Fruit fly (Drosophila melanogaster): ENCODE data around the gene CG3793.
"Not testable (repeated sequence)": the region's sequence is repeated elsewhere in the genome, so short reads cannot be mapped to it uniquely, and the experiment has no call there.

Gene CG3793

dm6 chr2L:15764029-15764428 is at the start of gene CG3793:
CG3793 (plus strand) TSS chr2L:15764220.
- TF ChIP-seq CG8632 (GFP tag; optimal IDR thresholded peaks at IDR 0.05) = no peak
- no peak for TF ChIP-seq acj6 (GFP tag; optimal IDR thresholded peaks at IDR 0.05)
- no peak for TF ChIP-seq Ets21C (GFP tag; optimal IDR thresholded peaks at IDR 0.05)
- TF ChIP-seq dsx (GFP tag; optimal IDR thresholded peaks at IDR 0.05; ENCODE audit: poor library complexity, severe bottlenecking) = no peak
- TF ChIP-seq Hr4 (GFP tag; optimal IDR thresholded peaks at IDR 0.05) = no peak
- no peak for TF ChIP-seq Sox14 (GFP tag; optimal IDR thresholded peaks at IDR 0.05)
- no peak for TF ChIP-seq Lpt (GFP tag; optimal IDR thresholded peaks at IDR 0.05)
- TF ChIP-seq dac (GFP tag; optimal IDR thresholded peaks at IDR 0.05) = no peak

dm6 chr2L:15718172-15718571 is 45.8 kb upstream of the CG3793 start, which contains the start of gene stol:
stol (minus strand) TSS chr2L:15718272.
- not testable (repeated sequence) for TF ChIP-seq CG32006, CG4318, CG9139 (GFP tag; optimal IDR thresholded peaks at IDR 0.05)

- TF ChIP-seq Ets21C (GFP tag; optimal IDR thresholded peaks at IDR 0.05) = no peak
- TF ChIP-seq CG15336 (GFP tag; IDR thresholded peaks at IDR 0.05) = no peak
- TF ChIP-seq CG7368 (GFP tag; optimal IDR thresholded peaks at IDR 0.05) = no peak
- TF ChIP-seq Sox15 (GFP tag; optimal IDR thresholded peaks at IDR 0.05) = no peak
- no peak for TF ChIP-seq Met (GFP tag; optimal IDR thresholded peaks at IDR 0.05)
- no peak for TF ChIP-seq achi (GFP tag; optimal IDR thresholded peaks at IDR 0.05)
- no peak for TF ChIP-seq net (GFP tag; optimal IDR thresholded peaks at IDR 0.05)
- no peak for TF ChIP-seq CG10631 (GFP tag; optimal IDR thresholded peaks at IDR 0.05)
- no peak for TF ChIP-seq CG9139 (GFP tag; optimal IDR thresholded peaks at IDR 0.05)
- TF ChIP-seq CG10669 (GFP tag; optimal IDR thresholded peaks at IDR 0.05) = no peak
- no peak for TF ChIP-seq Ets96B (tag; optimal IDR thresholded peaks at IDR 0.05)
- no peak for TF ChIP-seq fkh (GFP tag; optimal IDR thresholded peaks at IDR 0.05)
- no peak for TF ChIP-seq pdm3 (GFP tag; optimal IDR thresholded peaks at IDR 0.05)
- no peak for TF ChIP-seq esn (GFP tag; optimal IDR thresholded peaks at IDR 0.05)
These were observed 32.3 kb upstream of the CG3793 start for dm6 chr2L:15731687-15732086.

DNA sequence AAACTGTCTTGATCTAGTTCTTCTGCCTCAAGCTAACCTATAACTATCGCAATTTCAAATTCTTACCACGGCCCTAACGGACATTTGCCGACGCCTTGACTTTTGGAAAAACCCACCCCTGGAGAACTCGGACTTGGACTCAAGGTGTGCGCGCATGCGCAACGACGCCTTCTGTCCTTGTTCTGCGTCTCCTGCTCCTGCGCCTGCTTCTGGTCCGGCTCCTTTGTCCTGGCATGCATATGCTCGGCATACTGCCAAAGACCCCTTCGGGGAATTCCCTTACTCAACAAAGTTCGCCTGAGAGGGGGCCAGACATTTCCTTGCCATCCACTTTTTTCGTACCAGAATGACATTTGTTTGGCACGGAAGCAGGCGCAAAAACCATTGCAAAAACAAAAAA is 28.1 kb upstream of the CG3793 start:
- TF ChIP-seq Gug (GFP tag; IDR thresholded peaks at IDR 0.05) (no peak), Sox14 (GFP tag; optimal IDR thresholded peaks at IDR 0.05) (no peak), pdm3 (GFP tag; optimal IDR thresholded peaks at IDR 0.05) (no peak), Eip75B (GFP tag; optimal IDR thresholded peaks at IDR 0.05) (no peak), CG11902 (GFP tag; optimal IDR thresholded peaks at IDR 0.05) (no peak), CG6276 (GFP tag; optimal IDR thresholded peaks at IDR 0.05) (no peak), Met (GFP tag; optimal IDR thresholded peaks at IDR 0.05) (no peak), CG3032 (tag; optimal IDR thresholded peaks at IDR 0.05) (no peak), CG6163 (GFP tag; IDR thresholded peaks at IDR 0.05) (no peak), Hr39 (GFP tag; optimal IDR thresholded peaks at IDR 0.05) (no peak), CG15336 (GFP tag; IDR thresholded peaks at IDR 0.05) (no peak), svp (GFP tag) (no peak), OdsH (GFP tag; optimal IDR thresholded peaks at IDR 0.05) (no peak), ss (GFP tag; optimal IDR thresholded peaks at IDR 0.05) (no peak), achi (GFP tag; optimal IDR thresholded peaks at IDR 0.05) (no peak)

DNA sequence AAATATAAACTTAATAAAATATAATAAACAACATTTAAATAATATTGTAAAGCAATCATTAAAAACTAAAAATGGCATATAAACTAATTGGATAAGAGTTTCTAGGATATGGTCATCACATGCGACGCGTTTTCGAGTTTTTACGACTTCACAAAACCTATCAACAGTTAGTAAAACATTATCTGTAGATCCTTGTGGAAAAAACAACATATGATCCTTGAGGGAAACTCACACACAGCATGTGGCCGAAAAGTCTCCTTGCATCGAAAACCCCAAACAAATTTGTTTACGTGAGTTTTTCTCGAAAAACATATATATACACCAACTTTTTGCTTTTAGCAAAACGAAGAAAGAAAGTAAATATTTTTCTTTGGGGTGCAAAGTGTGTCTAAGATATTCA is 23.1 kb upstream of the CG3793 start:
- TF ChIP-seq CG8632 (GFP tag; optimal IDR thresholded peaks at IDR 0.05) (no peak), Eip78C (GFP tag) (no peak), CG11902 (GFP tag; optimal IDR thresholded peaks at IDR 0.05) (no peak)
